Fruit fly (Drosophila melanogaster): ENCODE measurements around the gene CG9004.

DNA sequence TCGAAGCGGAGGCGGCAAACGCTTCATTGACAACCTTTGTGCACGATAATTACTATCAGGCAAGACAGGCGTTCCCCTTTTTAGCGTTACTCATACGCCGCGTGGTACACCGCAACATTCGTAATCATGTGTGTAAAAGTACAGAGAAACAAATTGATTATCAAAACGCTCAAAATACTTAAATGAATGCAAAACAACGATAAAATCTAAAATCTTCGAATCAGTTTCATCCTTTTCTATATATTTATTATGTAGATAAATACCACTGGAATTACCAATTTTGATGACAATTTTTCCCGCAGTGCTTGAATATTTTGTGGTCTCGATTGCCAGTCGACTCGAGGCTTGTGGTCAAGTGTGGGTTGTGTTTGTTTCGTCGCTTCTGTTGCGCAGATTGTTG lies 37.3 kb downstream of the CG9004 start:
- TF ChIP-seq CG5204 (GFP tag; optimal IDR thresholded peaks at IDR 0.05): no peak
- TF ChIP-seq CG33017 (tag; optimal IDR thresholded peaks at IDR 0.05): no peak
- TF ChIP-seq cnc (optimal IDR thresholded peaks at IDR 0.05): no peak
- no peak for TF ChIP-seq CG7101 (tag; optimal IDR thresholded peaks at IDR 0.05)
- no peak for TF ChIP-seq Mnt (GFP tag; optimal IDR thresholded peaks at IDR 0.05)
- TF ChIP-seq cic (GFP tag; optimal IDR thresholded peaks at IDR 0.05): no peak
- no peak for TF ChIP-seq pad (GFP tag; optimal IDR thresholded peaks at IDR 0.05)
- no peak for TF ChIP-seq CG11617 (GFP tag; optimal IDR thresholded peaks at IDR 0.05)
- TF ChIP-seq Clk (GFP tag; optimal IDR thresholded peaks at IDR 0.05): no peak
- no peak for TF ChIP-seq CG7045 (GFP tag; optimal IDR thresholded peaks at IDR 0.05)
- TF ChIP-seq Crg-1 (GFP tag; optimal IDR thresholded peaks at IDR 0.05): no peak
- no peak for TF ChIP-seq kay (GFP tag; ENCODE audit: borderline replicate concordance)
- no peak for TF ChIP-seq CG1620 (GFP tag; optimal IDR thresholded peaks at IDR 0.05)
